Worm (Caenorhabditis elegans) whole organism, L1 larva: ENCODE data around the gene sri-40.

Source experiments
- alr-1 ChIP-seq: fragments of 200-800 bp; sonication (Bioruptor generic); optimal IDR thresholded peaks from 2 replicates; lab custom pipeline; 2018; ENCODE audit warnings: borderline replicate concordance, mild to moderate bottlenecking, missing genetic modification characterization, missing compliant biosample characterization
- ceh-8 ChIP-seq: fragments of 200-800 bp; sonication (Bioruptor generic); optimal IDR thresholded peaks from 2 replicates; lab custom pipeline; 2018; ENCODE audit warnings: mild to moderate bottlenecking, missing genetic modification characterization, moderate library complexity, missing compliant biosample characterization
- ceh-88 ChIP-seq: fragments of 200-800 bp; sonication (Bioruptor generic); IDR thresholded peaks from 2 replicates; pipeline ENCODE4 v1.3.6; 2022; ENCODE audit warnings: missing genetic modification characterization, missing compliant biosample characterization
- efl-1 ChIP-seq, 4 experiments: fragments of 150-350 bp; optimal IDR thresholded peaks in 3 of 4; peaks in 1 of 4; 1 replicate in 1 of 4; 2 replicates in 3 of 4; lab custom pipeline; 2014; ENCODE audit warnings: missing biosample characterization in 2 of 4, missing genetic modification characterization in 2 of 4, missing genetic modification reagents in 2 of 4
- elt-3 ChIP-seq, 6 experiments: fragments of 150-350 bp in 1 of 6; sonication (generic microtip); optimal IDR thresholded peaks; 2 replicates each; lab custom pipeline; 2017 to 2018; ENCODE audit warnings: missing biosample characterization in 6 of 6, missing genetic modification characterization in 6 of 6, inconsistent platforms in 1 of 6
- fkh-10 ChIP-seq: sonication (generic microtip); optimal IDR thresholded peaks from 2 replicates; lab custom pipeline; 2017; ENCODE audit warnings: missing biosample characterization, missing genetic modification reagents, missing genetic modification characterization
- fkh-8 ChIP-seq: sonication (generic microtip); optimal IDR thresholded peaks from 2 replicates; lab custom pipeline; 2016; ENCODE audit warnings: mild to moderate bottlenecking, missing genetic modification characterization, missing compliant biosample characterization
- fos-1 ChIP-seq: fragments of 150-350 bp; optimal IDR thresholded peaks from 2 replicates; lab custom pipeline; 2014; ENCODE audit warnings: missing biosample characterization, missing genetic modification characterization
- grh-1 ChIP-seq: fragments of 200-800 bp; sonication (Bioruptor generic); IDR thresholded peaks from 2 replicates; pipeline ENCODE4 v1.3.6; 2022; ENCODE audit warnings: missing genetic modification reagents, missing genetic modification characterization, missing compliant biosample characterization
- irx-1 ChIP-seq: sonication (generic microtip); optimal IDR thresholded peaks from 2 replicates; lab custom pipeline; 2016; ENCODE audit warnings: missing genetic modification characterization, missing compliant biosample characterization
- lin-14 ChIP-seq: fragments of 200-800 bp; sonication (Bioruptor generic); optimal IDR thresholded peaks from 2 replicates; lab custom pipeline; 2018; ENCODE audit warnings: mild to moderate bottlenecking, missing genetic modification characterization, moderate library complexity, missing compliant biosample characterization
- lin-15B ChIP-seq: fragments of 150-350 bp; sonication (generic microtip); optimal IDR thresholded peaks from 3 replicates; lab custom pipeline; 2014; ENCODE audit warnings: missing biosample characterization, missing genetic modification characterization
- lin-39 ChIP-seq: fragments of 150-350 bp; optimal IDR thresholded peaks from 2 replicates; lab custom pipeline; 2014; ENCODE audit warnings: missing biosample characterization, missing genetic modification reagents, missing genetic modification characterization
- lir-3 ChIP-seq: sonication (generic microtip); optimal IDR thresholded peaks from 2 replicates; lab custom pipeline; 2016; ENCODE audit warnings: mild to moderate bottlenecking, missing genetic modification characterization, moderate library complexity, missing compliant biosample characterization; ENCODE audit not compliant: poor library complexity
- mab-9 ChIP-seq: fragments of 200-800 bp; sonication (Bioruptor generic); IDR thresholded peaks from 2 replicates; pipeline ENCODE4 v1.3.6; 2022; ENCODE audit warnings: missing genetic modification reagents, missing genetic modification characterization, missing compliant biosample characterization
- mef-2 ChIP-seq: fragments of 150-350 bp; optimal IDR thresholded peaks from 2 replicates; lab custom pipeline; 2014; ENCODE audit warnings: missing biosample characterization, missing genetic modification characterization
- nhr-19 ChIP-seq: fragments of 200-800 bp; sonication (Bioruptor generic); conservative IDR thresholded peaks from 2 replicates; pipeline ENCODE4 v1.3.6; 2022; ENCODE audit warnings: missing genetic modification characterization, missing compliant biosample characterization
- nhr-20 ChIP-seq: sonication (generic microtip); optimal IDR thresholded peaks from 2 replicates; lab custom pipeline; 2016; ENCODE audit warnings: mild to moderate bottlenecking, missing genetic modification characterization, missing compliant biosample characterization
- nhr-28 ChIP-seq: fragments of 150-350 bp; optimal IDR thresholded peaks from 2 replicates; lab custom pipeline; 2014; ENCODE audit warnings: missing biosample characterization, missing genetic modification characterization
- nhr-47 ChIP-seq: sonication (generic microtip); optimal IDR thresholded peaks from 2 replicates; lab custom pipeline; 2016; ENCODE audit warnings: mild to moderate bottlenecking, missing genetic modification characterization, moderate library complexity, missing compliant biosample characterization
- nhr-85 ChIP-seq: sonication (generic microtip); peaks from one replicate; lab custom pipeline; 2016; ENCODE audit warnings: missing genetic modification characterization, inconsistent platforms, missing compliant biosample characterization
- nhr-90 ChIP-seq: sonication (generic microtip); optimal IDR thresholded peaks from 2 replicates; lab custom pipeline; 2016; ENCODE audit warnings: mild to moderate bottlenecking, missing genetic modification characterization, missing compliant biosample characterization; ENCODE audit not compliant: poor library complexity
- pax-3 ChIP-seq: fragments of 200-800 bp; sonication (Bioruptor generic); optimal IDR thresholded peaks from 2 replicates; lab custom pipeline; 2018; ENCODE audit warnings: mild to moderate bottlenecking, missing genetic modification characterization, moderate library complexity, missing compliant biosample characterization
- rnt-1 ChIP-seq: sonication (generic microtip); optimal IDR thresholded peaks from 2 replicates; lab custom pipeline; 2016; ENCODE audit warnings: mild to moderate bottlenecking, missing genetic modification characterization, moderate library complexity, missing compliant biosample characterization
- snpc-4 ChIP-seq: fragments of 150-350 bp; optimal IDR thresholded peaks from 2 replicates; lab custom pipeline; 2014; ENCODE audit warnings: missing biosample characterization, missing genetic modification characterization
- sox-4 ChIP-seq: sonication (generic microtip); optimal IDR thresholded peaks from 2 replicates; lab custom pipeline; 2016; ENCODE audit warnings: missing genetic modification characterization, missing compliant biosample characterization
- sptf-1 ChIP-seq: fragments of 150-350 bp; optimal IDR thresholded peaks from 2 replicates; lab custom pipeline; 2014; ENCODE audit warnings: missing biosample characterization, missing genetic modification characterization
- swsn-7 ChIP-seq: sonication (generic microtip); optimal IDR thresholded peaks from 2 replicates; lab custom pipeline; 2016; ENCODE audit warnings: missing genetic modification characterization, missing compliant biosample characterization
- tlp-1 ChIP-seq: fragments of 150-350 bp; optimal IDR thresholded peaks from 2 replicates; lab custom pipeline; 2014; ENCODE audit warnings: missing biosample characterization, missing genetic modification characterization
- unc-130 ChIP-seq: fragments of 150-350 bp; optimal IDR thresholded peaks from 2 replicates; lab custom pipeline; 2017; ENCODE audit warnings: missing biosample characterization, missing genetic modification characterization, inconsistent platforms
- unc-30 ChIP-seq: sonication (generic microtip); optimal IDR thresholded peaks from 2 replicates; lab custom pipeline; 2017; ENCODE audit warnings: missing biosample characterization, missing genetic modification characterization
- unc-98 ChIP-seq: fragments of 200-800 bp; sonication (Bioruptor generic); IDR thresholded peaks from 2 replicates; pipeline ENCODE4 v1.3.6; 2022; ENCODE audit warnings: missing genetic modification characterization, missing compliant biosample characterization
- vab-15 ChIP-seq: sonication (generic microtip); optimal IDR thresholded peaks from 2 replicates; lab custom pipeline; 2017; ENCODE audit warnings: missing genotype, mild to moderate bottlenecking, missing genetic modification characterization, missing compliant biosample characterization
- ztf-11 ChIP-seq, 2 experiments: sonication (generic microtip); optimal IDR thresholded peaks; 2 replicates each; lab custom pipeline; 2016 to 2017; ENCODE audit warnings: missing genetic modification characterization in 2 of 2, missing biosample characterization in 1 of 2, missing compliant biosample characterization in 1 of 2

sri-40 gene

DNA sequence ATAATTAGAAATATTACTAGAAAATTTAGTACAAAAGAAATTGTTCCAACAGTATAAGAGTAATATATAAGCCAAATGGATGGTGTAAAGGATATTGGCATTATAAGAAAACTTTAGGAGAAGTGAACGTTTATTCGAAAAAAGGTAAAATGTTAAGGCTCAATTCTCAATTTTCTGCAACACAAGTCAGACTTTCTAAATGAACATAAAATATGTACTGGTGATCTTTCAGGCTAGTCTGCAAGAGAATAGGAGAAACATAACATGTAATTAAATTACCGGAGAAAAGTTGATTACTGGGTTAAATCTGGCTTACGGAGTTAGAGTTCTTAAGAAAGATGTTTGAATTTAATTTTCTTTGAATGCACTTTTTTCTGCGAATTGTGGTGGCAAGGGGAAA is 21.0 kb upstream of the sri-40 start, which contains the start of gene sri-33:
sri-33 (minus strand) TSS at position 101 of the 400 bp plus-strand sequence.
- TF ChIP-seq fkh-8 (tag; lab: Kevin White, UChicago) (peak; percentile 57), snpc-4 (tag; lab: Kevin White, UChicago) (no peak)

- TF ChIP-seq alr-1 (no peak), lin-39 (tag; lab: Kevin White, UChicago) (no peak), lin-14 (GFP tag; lab: Kevin White, UChicago) (no peak), elt-3 (tag; optimal IDR thresholded peaks at IDR 0.05; lab: Kevin White, UChicago) (no peak), nhr-28 (tag; lab: Kevin White, UChicago) (no peak), fos-1 (tag; lab: Kevin White, UChicago) (no peak), lir-3 (tag; lab: Kevin White, UChicago) (no peak), sptf-1 (tag; lab: Kevin White, UChicago) (no peak), tlp-1 (tag; lab: Kevin White, UChicago) (no peak), nhr-19 (no peak), fkh-10 (GFP tag; lab: Kevin White, UChicago) (no peak), lin-15B (tag; lab: Kevin White, UChicago) (no peak), nhr-47 (tag; lab: Kevin White, UChicago) (no peak), ceh-8 (no peak)
These were observed 18.8 kb upstream of the sri-40 start, which contains the start of gene sri-34 for ce11 chrII:3158985-3159384. Gene sri-34, minus strand, starts transcription at chrII:3159085.

- TF ChIP-seq pax-3 (tag; lab: Kevin White, UChicago) (no peak), ceh-88 (GFP tag; lab: Robert Waterston, UW) (no peak), lin-39 (tag; lab: Kevin White, UChicago) (no peak), ztf-11 (tag; optimal IDR thresholded peaks at IDR 0.05; lab: Kevin White, UChicago) (no peak), nhr-20 (no peak), lir-3 (tag; lab: Kevin White, UChicago) (no peak), grh-1 (no peak), swsn-7 (tag; lab: Kevin White, UChicago) (no peak), lin-14 (GFP tag; lab: Kevin White, UChicago) (no peak), fkh-8 (tag; lab: Kevin White, UChicago) (no peak), unc-130 (tag; lab: Kevin White, UChicago) (no peak), nhr-85 (tag; lab: Kevin White, UChicago) (no peak), tlp-1 (tag; lab: Kevin White, UChicago) (no peak), unc-98 (GFP tag; lab: Robert Waterston, UW) (no peak), efl-1 (optimal IDR thresholded peaks at IDR 0.05; lab: Kevin White, UChicago) (no peak), efl-1 (GFP tag; optimal IDR thresholded peaks at IDR 0.05 in 1 of 2; lab: Kevin White, UChicago) (no peak), vab-15 (tag; lab: Kevin White, UChicago) (no peak), irx-1 (tag; lab: Kevin White, UChicago) (no peak), lin-15B (tag; lab: Kevin White, UChicago) (no peak), nhr-90 (tag; lab: Kevin White, UChicago) (no peak)
- TF ChIP-seq, all 84 proteins: peak for 0
These were observed 7.7 kb upstream of the sri-40 start, which contains the start of gene fbxc-55 for ce11 chrII:3170089-3170488. Gene fbxc-55, minus strand, starts transcription at chrII:3170189.

DNA sequence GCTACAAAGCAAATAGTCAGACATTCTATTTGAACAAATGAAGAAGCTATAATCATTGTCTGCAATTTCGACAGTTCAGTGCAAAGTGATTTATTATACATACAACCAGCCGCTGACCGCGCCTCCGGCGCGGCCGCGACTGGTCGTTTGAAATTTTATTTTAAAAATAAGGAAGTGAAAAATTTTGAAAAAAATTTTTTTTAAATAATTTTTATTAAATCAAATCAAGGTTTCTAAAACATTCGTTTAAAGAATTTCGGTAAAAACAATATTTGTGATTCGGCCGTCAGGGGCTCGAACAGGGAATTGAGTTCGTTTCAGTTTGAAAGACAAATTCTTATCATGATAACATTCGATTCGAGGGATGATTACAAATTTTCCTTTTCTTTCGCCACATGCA is 5.6 kb upstream of the sri-40 start, which contains the start of gene Y27F2A.10:
Y27F2A.10 (minus strand) TSS at position 101 of the 400 bp plus-strand sequence.
- TF ChIP-seq rnt-1 (tag; lab: Kevin White, UChicago) (no peak), ceh-88 (GFP tag; lab: Robert Waterston, UW) (no peak), nhr-90 (tag; lab: Kevin White, UChicago) (no peak), mab-9 (no peak), swsn-7 (tag; lab: Kevin White, UChicago) (no peak), unc-30 (no peak), sox-4 (tag; lab: Kevin White, UChicago) (no peak), mef-2 (no peak), elt-3 (tag; optimal IDR thresholded peaks at IDR 0.05; lab: Kevin White, UChicago) (no peak)
- TF ChIP-seq, all 84 proteins: peak for 0
